ENCODE assay signal across 5 fruit fly cellular contexts in the genomic region with DNA sequence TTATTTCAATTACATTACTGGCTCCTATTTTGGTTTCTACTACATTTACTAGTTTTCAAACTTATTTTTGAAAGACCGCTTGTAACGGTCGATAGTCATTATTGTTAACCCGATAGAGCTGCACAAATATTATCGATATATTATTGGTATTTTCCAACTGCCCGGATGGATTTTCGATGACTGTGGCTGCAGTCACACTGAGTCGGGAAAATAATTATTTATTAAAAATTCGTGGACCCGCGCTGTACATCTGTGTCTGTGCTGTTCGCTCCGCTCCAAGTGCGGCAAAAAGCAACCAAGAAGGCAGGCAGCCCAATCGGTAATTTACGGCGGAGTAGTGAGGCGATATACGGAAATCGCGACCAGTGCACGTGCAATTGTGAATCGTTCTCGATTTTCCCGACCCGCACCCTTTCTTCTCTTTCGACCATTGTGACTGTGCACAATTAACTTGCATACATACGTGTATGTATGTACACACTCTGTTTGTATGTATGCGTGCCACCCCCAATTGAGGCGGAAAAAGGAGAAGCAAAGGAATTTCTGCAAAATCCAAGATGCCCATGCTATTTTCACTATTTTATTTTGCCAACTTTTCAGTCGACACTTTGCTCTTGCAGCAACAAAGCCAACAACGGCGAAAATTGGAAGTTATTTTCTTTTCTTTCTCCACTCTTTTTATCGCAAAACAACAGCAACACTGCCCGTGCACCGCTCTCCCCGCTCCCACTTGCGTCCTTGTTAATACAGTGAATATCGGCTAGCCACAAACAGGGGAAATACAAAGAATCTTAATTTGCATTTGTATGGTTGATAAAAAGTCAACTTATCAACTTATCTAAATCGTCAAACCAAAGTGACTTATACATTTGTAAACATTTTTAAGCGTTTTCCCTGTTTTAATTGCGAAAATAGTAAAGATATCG.
A peak's percentile ranks its signal among the peaks of the same experiment; 100 is the strongest.
TF ChIP-seq lines count a peak whose summit lies in the region.

ZnT63C (plus strand) TSS at position 175 of the 926 bp plus-strand sequence.

- TF ChIP-seq CTCF in whole organism, embryonic (GFP tag; optimal IDR thresholded peaks at IDR 0.05; lab: Kevin White, UChicago) = peak; percentile 2

TF ChIP-seq in whole organism, adult, 20 proteins besides CTCF, POLR2A, EP300 and RAD21 (continues in another document):
- no peak for TF ChIP-seq CG11617 (GFP tag; optimal IDR thresholded peaks at IDR 0.05; lab: Kevin White, UChicago)
- TF ChIP-seq toe (GFP tag; optimal IDR thresholded peaks at IDR 0.05; lab: Kevin White, UChicago) = no peak
- TF ChIP-seq CG5204 (GFP tag; optimal IDR thresholded peaks at IDR 0.05; lab: Kevin White, UChicago) = no peak
- peak; percentile 88 for TF ChIP-seq Mnt (GFP tag; optimal IDR thresholded peaks at IDR 0.05; lab: Kevin White, UChicago)
- TF ChIP-seq cic (GFP tag; optimal IDR thresholded peaks at IDR 0.05; lab: Kevin White, UChicago) = peak; percentile 50
- TF ChIP-seq tj (GFP tag; optimal IDR thresholded peaks at IDR 0.05; lab: Kevin White, UChicago) = peak; percentile 3
- no peak for TF ChIP-seq CG33017 (tag; optimal IDR thresholded peaks at IDR 0.05; lab: Kevin White, UChicago)
- TF ChIP-seq Clk (GFP tag; optimal IDR thresholded peaks at IDR 0.05; lab: Kevin White, UChicago) = no peak
- no peak for TF ChIP-seq CG7101 (tag; optimal IDR thresholded peaks at IDR 0.05; lab: Kevin White, UChicago)
- no peak for TF ChIP-seq CG1620 (GFP tag; optimal IDR thresholded peaks at IDR 0.05; lab: Kevin White, UChicago)
- TF ChIP-seq ovo (GFP tag; optimal IDR thresholded peaks at IDR 0.05; lab: Kevin White, UChicago) = no peak
- TF ChIP-seq CG14711 (tag; optimal IDR thresholded peaks at IDR 0.05; lab: Kevin White, UChicago) = peak; percentile 41
- peak; percentile 12 for TF ChIP-seq CG7045 (GFP tag; optimal IDR thresholded peaks at IDR 0.05; lab: Kevin White, UChicago)
- TF ChIP-seq kay (GFP tag; lab: Kevin White, UChicago; ENCODE audit: borderline replicate concordance) = peak; percentile 64
- TF ChIP-seq bab1 (GFP tag; optimal IDR thresholded peaks at IDR 0.05; lab: Kevin White, UChicago) = no peak
- TF ChIP-seq pad (GFP tag; optimal IDR thresholded peaks at IDR 0.05; lab: Kevin White, UChicago) = peak; percentile 65

TF ChIP-seq in whole organism, embryonic, 481 proteins besides CTCF, POLR2A, EP300 and RAD21 (continues in another document):
- TF ChIP-seq CG32532 (GFP tag; IDR thresholded peaks at IDR 0.05; lab: Robert Waterston, UW) = no peak
- TF ChIP-seq nerfin-2 (GFP tag; IDR thresholded peaks at IDR 0.05; lab: Robert Waterston, UW; ENCODE audit: partially characterized antibody) = peak; percentile 87
- no peak for TF ChIP-seq zf30C (GFP tag; optimal IDR thresholded peaks at IDR 0.05; lab: Kevin White, UChicago)
- TF ChIP-seq crol (GFP tag; IDR thresholded peaks at IDR 0.05; lab: Robert Waterston, UW) = peak; percentile 89
- no peak for TF ChIP-seq vfl (GFP tag; optimal IDR thresholded peaks at IDR 0.05; lab: Kevin White, UChicago)
- TF ChIP-seq CG5953 (GFP tag; IDR thresholded peaks at IDR 0.05; lab: Robert Waterston, UW) = 0 out of 2 replicates have a peak, but pooled peaks have one; percentile 23
- peak; percentile 41 for TF ChIP-seq inv (GFP tag; IDR thresholded peaks at IDR 0.05; lab: Robert Waterston, UW; ENCODE audit: partially characterized antibody)
- peak; percentile 38; the same call in 1 of the 3 replicates for TF ChIP-seq Dbx (GFP tag; IDR thresholded peaks at IDR 0.05; lab: Robert Waterston, UW)
- TF ChIP-seq otp (GFP tag; IDR thresholded peaks at IDR 0.05; lab: Robert Waterston, UW) = peak; percentile 26; the same call in 1 of the 3 replicates
- TF ChIP-seq unc-4 (GFP tag; IDR thresholded peaks at IDR 0.05; lab: Robert Waterston, UW; ENCODE audit: partially characterized antibody) = peak; percentile 78
- peak; percentile 23; the same call in 1 of the 2 replicates for TF ChIP-seq Drgx (GFP tag; IDR thresholded peaks at IDR 0.05; lab: Robert Waterston, UW)
- no peak for TF ChIP-seq CG3281 (GFP tag; optimal IDR thresholded peaks at IDR 0.05; lab: Kevin White, UChicago)
- TF ChIP-seq ci (GFP tag; IDR thresholded peaks at IDR 0.05; lab: Robert Waterston, UW) = peak; percentile 77; the same call in 2 of the 3 replicates
- TF ChIP-seq Blimp-1 (GFP tag; optimal IDR thresholded peaks at IDR 0.05; lab: Kevin White, UChicago) = no peak

TF ChIP-seq in whole organism, prepupa, 60 proteins besides CTCF, POLR2A, EP300 and RAD21 (continues in another document):
- no peak for TF ChIP-seq CG9139 (GFP tag; optimal IDR thresholded peaks at IDR 0.05; lab: Kevin White, UChicago)
- TF ChIP-seq CG10669 (GFP tag; optimal IDR thresholded peaks at IDR 0.05; lab: Kevin White, UChicago) = peak; percentile 64
- peak; percentile 65 for TF ChIP-seq svp (GFP tag; lab: Kevin White, UChicago)
- TF ChIP-seq acj6 (GFP tag; optimal IDR thresholded peaks at IDR 0.05; lab: Kevin White, UChicago) = peak; percentile 54
- TF ChIP-seq CG7368 (GFP tag; optimal IDR thresholded peaks at IDR 0.05; lab: Kevin White, UChicago) = peak; percentile 15
- peak; percentile 38 for TF ChIP-seq CG6276 (GFP tag; optimal IDR thresholded peaks at IDR 0.05; lab: Kevin White, UChicago)
- TF ChIP-seq dac (GFP tag; optimal IDR thresholded peaks at IDR 0.05; lab: Kevin White, UChicago) = no peak
- TF ChIP-seq CG11762 (GFP tag; optimal IDR thresholded peaks at IDR 0.05; lab: Kevin White, UChicago; ENCODE audit: insufficient read depth) = no peak
- peak; percentile 43; the same call in 1 of the 3 replicates for TF ChIP-seq CG8119 (GFP tag; IDR thresholded peaks at IDR 0.05; lab: Robert Waterston, UW)
- TF ChIP-seq CG4318 (GFP tag; optimal IDR thresholded peaks at IDR 0.05; lab: Kevin White, UChicago) = no peak
- TF ChIP-seq CG6808 (GFP tag; optimal IDR thresholded peaks at IDR 0.05; lab: Kevin White, UChicago) = peak; percentile 77
- TF ChIP-seq lz (GFP tag; optimal IDR thresholded peaks at IDR 0.05; lab: Kevin White, UChicago) = peak; percentile 39
- TF ChIP-seq Gug (GFP tag; IDR thresholded peaks at IDR 0.05; lab: Robert Waterston, UW) = 0 out of 2 replicates have a peak, but pooled peaks have one; percentile 14
- TF ChIP-seq Blimp-1 (GFP tag; optimal IDR thresholded peaks at IDR 0.05; lab: Kevin White, UChicago) = no peak
- TF ChIP-seq CG8632 (GFP tag; optimal IDR thresholded peaks at IDR 0.05; lab: Kevin White, UChicago) = no peak
- peak in 1 of 2 experiments; percentile 11 for TF ChIP-seq salr (GFP tag; optimal IDR thresholded peaks at IDR 0.05; lab: Kevin White, UChicago)

TF ChIP-seq in whole organism, pupa, 21 proteins besides CTCF, POLR2A, EP300 and RAD21 (continues in another document):
- TF ChIP-seq CG12605 (GFP tag; IDR thresholded peaks at IDR 0.05; lab: Robert Waterston, UW) (peak; percentile 41), CG4496 (GFP tag; IDR thresholded peaks at IDR 0.05; lab: Robert Waterston, UW) (peak; percentile 72), CG15710 (tag; optimal IDR thresholded peaks at IDR 0.05; lab: Kevin White, UChicago) (peak; percentile 25), Snoo (tag; optimal IDR thresholded peaks at IDR 0.05; lab: Kevin White, UChicago) (no peak), CG8159 (tag; optimal IDR thresholded peaks at IDR 0.05; lab: Kevin White, UChicago) (no peak), EcR (GFP tag; optimal IDR thresholded peaks at IDR 0.05; lab: Kevin White, UChicago) (no peak), D1 (tag; optimal IDR thresholded peaks at IDR 0.05; lab: Kevin White, UChicago) (no peak), Ets98B (GFP tag; IDR thresholded peaks at IDR 0.05; lab: Robert Waterston, UW) (peak; percentile 18; the same call in 1 of the 2 replicates), CG9948 (tag; optimal IDR thresholded peaks at IDR 0.05; lab: Kevin White, UChicago) (peak; percentile 18), gl (tag; optimal IDR thresholded peaks at IDR 0.05; lab: Kevin White, UChicago) (peak; percentile 71), CG34367 (tag; optimal IDR thresholded peaks at IDR 0.05; lab: Kevin White, UChicago) (no peak), CG10348 (GFP tag; IDR thresholded peaks at IDR 0.05; lab: Robert Waterston, UW) (no peak), CG17806 (tag; optimal IDR thresholded peaks at IDR 0.05; lab: Kevin White, UChicago) (peak; percentile 38), CG8301 (tag; optimal IDR thresholded peaks at IDR 0.05; lab: Kevin White, UChicago) (peak; percentile 53), Pif1B (GFP tag; optimal IDR thresholded peaks at IDR 0.05; lab: Kevin White, UChicago) (no peak), Pif1A (GFP tag; optimal IDR thresholded peaks at IDR 0.05; lab: Kevin White, UChicago) (peak; percentile 42), CG13204 (GFP tag; optimal IDR thresholded peaks at IDR 0.05; lab: Kevin White, UChicago) (no peak), rn (GFP tag; IDR thresholded peaks at IDR 0.05; lab: Robert Waterston, UW) (peak; percentile 42; the same call in 1 of the 2 replicates)

TF ChIP-seq in whole organism, wandering third instar larva, 38 proteins besides CTCF, POLR2A, EP300 and RAD21:
- TF ChIP-seq Rel (GFP tag; optimal IDR thresholded peaks at IDR 0.05; lab: Kevin White, UChicago) (no peak), Rel (tag; optimal IDR thresholded peaks at IDR 0.05; lab: Kevin White, UChicago) (peak; percentile 77), woc (GFP tag; optimal IDR thresholded peaks at IDR 0.05; lab: Kevin White, UChicago) (peak; percentile 23), Dif (GFP tag; optimal IDR thresholded peaks at IDR 0.05; lab: Kevin White, UChicago; ENCODE audit: partially characterized antibody) (peak; percentile 39), dmrt93B (GFP tag; optimal IDR thresholded peaks at IDR 0.05; lab: Kevin White, UChicago) (no peak), h (GFP tag; optimal IDR thresholded peaks at IDR 0.05; lab: Kevin White, UChicago) (peak; percentile 39), Hnf4 (GFP tag; optimal IDR thresholded peaks at IDR 0.05; lab: Kevin White, UChicago) (peak; percentile 9), HLH106 (tag; optimal IDR thresholded peaks at IDR 0.05; lab: Kevin White, UChicago) (peak; percentile 19), Hr78 (GFP tag; optimal IDR thresholded peaks at IDR 0.05; lab: Kevin White, UChicago) (no peak), jim (GFP tag; optimal IDR thresholded peaks at IDR 0.05; lab: Kevin White, UChicago) (peak; percentile 39), Abd-B (GFP tag; optimal IDR thresholded peaks at IDR 0.05; lab: Kevin White, UChicago) (no peak), OdsH (GFP tag; optimal IDR thresholded peaks at IDR 0.05; lab: Kevin White, UChicago) (no peak), Sp1 (GFP tag; optimal IDR thresholded peaks at IDR 0.05; lab: Kevin White, UChicago) (peak; percentile 21), fru (GFP tag; optimal IDR thresholded peaks at IDR 0.05; lab: Kevin White, UChicago) (no peak), ey (GFP tag; optimal IDR thresholded peaks at IDR 0.05; lab: Kevin White, UChicago) (no peak), Vsx2 (GFP tag; optimal IDR thresholded peaks at IDR 0.05; lab: Kevin White, UChicago; ENCODE audit: partially characterized antibody) (peak; percentile 25), sage (GFP tag; optimal IDR thresholded peaks at IDR 0.05; lab: Kevin White, UChicago) (peak; percentile 27), Jra (GFP tag; optimal IDR thresholded peaks at IDR 0.05; lab: Kevin White, UChicago) (no peak)
